Worm (Caenorhabditis elegans): ENCODE results near the gene mut-7.

- TF ChIP-seq lsy-2 (tag; optimal IDR thresholded peaks at IDR 0.05): no peak
- TF ChIP-seq dmd-4 (tag; optimal IDR thresholded peaks at IDR 0.05): no peak
- TF ChIP-seq unc-62 (GFP tag; optimal IDR thresholded peaks at IDR 0.05): no peak
- TF ChIP-seq ama-1 (optimal IDR thresholded peaks at IDR 0.05): no peak
- no peak for TF ChIP-seq F13H6.1 (tag; optimal IDR thresholded peaks at IDR 0.05)
- TF ChIP-seq nhr-12 (tag; optimal IDR thresholded peaks at IDR 0.05): no peak
These were observed 41.9 kb downstream of the mut-7 start, which contains the start of gene sod-4 for ce11 chrIII:9500267-9500666.
